Fruit fly (Drosophila melanogaster) whole organism, embryonic: Measurements from ENCODE around the gene CG13404.

Source experiments
- Bdp1 ChIP-seq: fragments of 200-800 bp; sonication (Bioruptor generic); optimal IDR thresholded peaks from 3 replicates; lab custom pipeline; 2016; ENCODE audit warnings: missing biosample characterization, missing genetic modification characterization
- Bgb ChIP-seq: fragments of 200-800 bp; sonication (Bioruptor generic); IDR thresholded peaks from 2 replicates; pipeline ENCODE4 v1.3.6; 2022; ENCODE audit warnings: missing biosample characterization, missing genetic modification characterization; ENCODE audit not compliant: partially characterized antibody
- C15 ChIP-seq: fragments of 200-800 bp; sonication (Bioruptor generic); IDR thresholded peaks from 3 replicates; pipeline ENCODE4 v1.3.6; 2022; ENCODE audit warnings: missing biosample characterization, missing genetic modification characterization
- CG10431 ChIP-seq: fragments of 200-800 bp; sonication (Bioruptor generic); optimal IDR thresholded peaks from 3 replicates; lab custom pipeline; 2018; ENCODE audit warnings: missing biosample characterization, mild to moderate bottlenecking, missing genetic modification characterization
- CG11456 ChIP-seq: fragments of 200-800 bp; sonication (Bioruptor generic); IDR thresholded peaks from 3 replicates; pipeline ENCODE4 v1.3.6; 2022; ENCODE audit warnings: missing biosample characterization, missing genetic modification characterization
- CG11723 ChIP-seq: fragments of 200-800 bp; sonication (Bioruptor generic); optimal IDR thresholded peaks from 2 replicates; lab custom pipeline; 2017; ENCODE audit warnings: missing biosample characterization, mild to moderate bottlenecking, missing genetic modification characterization
- CG13894 ChIP-seq: fragments of 200-800 bp; sonication (Bioruptor generic); optimal IDR thresholded peaks from 3 replicates; lab custom pipeline; 2018; ENCODE audit warnings: missing biosample characterization, mild to moderate bottlenecking, missing genetic modification characterization, moderate library complexity
- CG14667 ChIP-seq: fragments of 200-800 bp; sonication (Bioruptor generic); IDR thresholded peaks from 2 replicates; pipeline ENCODE4 v1.3.6; 2022; ENCODE audit warnings: missing biosample characterization, missing genetic modification characterization
- CG16813 ChIP-seq: fragments of 200-800 bp; sonication (Bioruptor generic); IDR thresholded peaks from 3 replicates; pipeline ENCODE4 v1.3.6; 2022; ENCODE audit warnings: missing biosample characterization, missing genetic modification characterization; ENCODE audit not compliant: partially characterized antibody
- CG16815 ChIP-seq: fragments of 200-800 bp; sonication (Bioruptor generic); optimal IDR thresholded peaks from 3 replicates; lab custom pipeline; 2017; ENCODE audit warnings: missing biosample characterization, mild to moderate bottlenecking, missing genetic modification characterization
- CG17328 ChIP-seq: fragments of 200-800 bp; sonication (Bioruptor generic); IDR thresholded peaks from 2 replicates; pipeline ENCODE4 v1.3.6; 2022; ENCODE audit warnings: missing biosample characterization, missing genetic modification characterization
- CG18619 ChIP-seq: fragments of 200-800 bp; sonication (Bioruptor generic); optimal IDR thresholded peaks from 3 replicates; lab custom pipeline; 2017; ENCODE audit warnings: missing biosample characterization, mild to moderate bottlenecking, missing genetic modification characterization
- CG31365 ChIP-seq: fragments of 200-800 bp; sonication (Bioruptor generic); optimal IDR thresholded peaks from 2 replicates; lab custom pipeline; 2018; ENCODE audit warnings: missing biosample characterization, mild to moderate bottlenecking, missing genetic modification characterization
- CG34422 ChIP-seq: fragments of 200-800 bp; sonication (Bioruptor generic); IDR thresholded peaks from 3 replicates; pipeline ENCODE4 v1.3.6; 2022; ENCODE audit warnings: missing biosample characterization, missing genetic modification characterization
- CG3847 ChIP-seq: fragments of 200-800 bp; sonication (Bioruptor generic); IDR thresholded peaks from 2 replicates; pipeline ENCODE4 v1.3.6; 2022; ENCODE audit warnings: missing biosample characterization, missing genetic modification characterization
- CG4282 ChIP-seq: fragments of 200-800 bp; sonication (Bioruptor generic); optimal IDR thresholded peaks from 2 replicates; lab custom pipeline; 2016; ENCODE audit warnings: missing biosample characterization, missing genetic modification characterization
- CG6689 ChIP-seq: fragments of 200-800 bp; sonication (Bioruptor generic); IDR thresholded peaks from 2 replicates; pipeline ENCODE4 v1.3.6; 2022; ENCODE audit warnings: missing biosample characterization, missing genetic modification characterization
- CG9797 ChIP-seq: fragments of 200-800 bp; sonication (Bioruptor generic); optimal IDR thresholded peaks from 3 replicates; lab custom pipeline; 2018; ENCODE audit warnings: missing biosample characterization, mild to moderate bottlenecking, missing genetic modification characterization
- Camta ChIP-seq: fragments of 200-800 bp; sonication (Bioruptor generic); optimal IDR thresholded peaks from 2 replicates; lab custom pipeline; 2016; ENCODE audit warnings: missing biosample characterization, missing genetic modification characterization
- CoRest ChIP-seq: fragments of 200-800 bp; sonication (Bioruptor generic); optimal IDR thresholded peaks from 3 replicates; lab custom pipeline; 2018; ENCODE audit warnings: missing biosample characterization, mild to moderate bottlenecking, missing genetic modification characterization, moderate library complexity
- H15 ChIP-seq: fragments of 200-800 bp; sonication (Bioruptor generic); IDR thresholded peaks from 3 replicates; pipeline ENCODE4 v1.3.6; 2022; ENCODE audit warnings: missing biosample characterization, missing genetic modification characterization
- Hand ChIP-seq: fragments of 200-800 bp; sonication (Bioruptor generic); optimal IDR thresholded peaks from 2 replicates; lab custom pipeline; 2017; ENCODE audit warnings: mild to moderate bottlenecking, missing biosample characterization, missing genetic modification reagents, missing genetic modification characterization
- Jarid2 ChIP-seq: fragments of 200-800 bp; sonication (Bioruptor generic); optimal IDR thresholded peaks from 3 replicates; lab custom pipeline; 2017; ENCODE audit warnings: mild to moderate bottlenecking, missing biosample characterization, missing genetic modification reagents, missing genetic modification characterization
- Lhr ChIP-seq: fragments of 200-800 bp; sonication (Bioruptor generic); optimal IDR thresholded peaks from 3 replicates; lab custom pipeline; 2017; ENCODE audit warnings: mild to moderate bottlenecking, missing biosample characterization, missing genetic modification reagents, missing genetic modification characterization
- MBD-R2 ChIP-seq: fragments of 200-800 bp; sonication (Bioruptor generic); IDR thresholded peaks from 2 replicates; pipeline ENCODE4 v1.3.6; 2022; ENCODE audit warnings: missing biosample characterization, missing genetic modification characterization
- Myb ChIP-seq: fragments of 200-800 bp; sonication (Bioruptor generic); optimal IDR thresholded peaks from 2 replicates; lab custom pipeline; 2016; ENCODE audit warnings: missing biosample characterization, missing genetic modification characterization
- Poxn ChIP-seq: fragments of 200-800 bp; sonication (Bioruptor generic); IDR thresholded peaks from 2 replicates; pipeline ENCODE4 v1.3.6; 2022; ENCODE audit warnings: missing biosample characterization, missing genetic modification characterization
- Sry-β ChIP-seq: fragments of 200-800 bp; sonication (Bioruptor generic); optimal IDR thresholded peaks from 2 replicates; lab custom pipeline; 2018; ENCODE audit warnings: missing biosample characterization, mild to moderate bottlenecking, missing genetic modification characterization, moderate library complexity
- caup ChIP-seq: fragments of 200-800 bp; sonication (Bioruptor generic); optimal IDR thresholded peaks from 3 replicates; lab custom pipeline; 2017; ENCODE audit warnings: missing biosample characterization, mild to moderate bottlenecking, missing genetic modification characterization, moderate library complexity; ENCODE audit not compliant: severe bottlenecking
- chinmo ChIP-seq: fragments of 200-800 bp; sonication (Bioruptor generic); IDR thresholded peaks from 4 replicates; pipeline ENCODE4 v1.3.6; 2022; ENCODE audit warnings: missing biosample characterization, missing genetic modification characterization; ENCODE audit not compliant: partially characterized antibody
- ems ChIP-seq: fragments of 200-800 bp; sonication (Bioruptor generic); optimal IDR thresholded peaks from 3 replicates; lab custom pipeline; 2016; ENCODE audit warnings: missing biosample characterization, missing genetic modification characterization
- esg ChIP-seq: fragments of 200-800 bp; sonication (Bioruptor generic); conservative IDR thresholded peaks from 2 replicates; pipeline ENCODE4 v1.3.6; 2022; ENCODE audit warnings: missing biosample characterization, missing genetic modification characterization
- gcm ChIP-seq: fragments of 200-800 bp; sonication (Bioruptor generic); optimal IDR thresholded peaks from 2 replicates; lab custom pipeline; 2019; ENCODE audit warnings: missing biosample characterization, mild to moderate bottlenecking, missing genetic modification characterization, moderate library complexity
- her ChIP-seq: fragments of 200-800 bp; sonication (Bioruptor generic); optimal IDR thresholded peaks from 2 replicates; lab custom pipeline; 2016; ENCODE audit warnings: missing biosample characterization, missing genetic modification characterization
- klu ChIP-seq: fragments of 200-800 bp; sonication (Bioruptor generic); IDR thresholded peaks from 2 replicates; pipeline ENCODE4 v1.3.6; 2022; ENCODE audit warnings: missing biosample characterization, missing genetic modification characterization
- luna ChIP-seq: fragments of 200-800 bp; sonication (Bioruptor generic); optimal IDR thresholded peaks from 2 replicates; lab custom pipeline; 2016; ENCODE audit warnings: missing biosample characterization, missing genetic modification characterization
- mld ChIP-seq: fragments of 200-800 bp; sonication (Bioruptor generic); IDR thresholded peaks from 3 replicates; pipeline ENCODE4 v1.3.6; 2022; ENCODE audit warnings: missing biosample characterization, missing genetic modification characterization; ENCODE audit not compliant: partially characterized antibody
- nau ChIP-seq: fragments of 200-800 bp; sonication (Bioruptor generic); optimal IDR thresholded peaks from 3 replicates; lab custom pipeline; 2017; ENCODE audit warnings: missing biosample characterization, mild to moderate bottlenecking, missing genetic modification characterization, missing genetic modification reagents
- pan ChIP-seq, 4 experiments: fragments of >200 bp in 3 of 4; fragments of 200-800 bp in 1 of 4; sonication (Bioruptor generic) in 1 of 4; optimal IDR thresholded peaks in 3 of 4; IDR thresholded peaks in 1 of 4; 2 replicates each; pipeline versions ENCODE4 v1.3.6 to Lab custom; 2017 to 2022; ENCODE audit warnings: missing biosample characterization in 2 of 4, missing genetic modification characterization in 2 of 4, mixed read lengths in 1 of 4
- pb ChIP-seq: fragments of 200-800 bp; sonication (Bioruptor generic); optimal IDR thresholded peaks from 3 replicates; lab custom pipeline; 2016; ENCODE audit warnings: missing biosample characterization, missing genetic modification characterization
- prd ChIP-seq, 3 experiments: fragments of >200 bp in 2 of 3; fragments of 200-800 bp in 1 of 3; sonication (Bioruptor generic) in 1 of 3; optimal IDR thresholded peaks in 2 of 3; IDR thresholded peaks in 1 of 3; 2 replicates in 2 of 3; 3 replicates in 1 of 3; pipeline versions ENCODE4 v1.3.6 to Lab custom; 2017 to 2022; ENCODE audit warnings: missing biosample characterization in 1 of 3, missing genetic modification characterization in 1 of 3
- shn ChIP-seq: fragments of 200-800 bp; sonication (Bioruptor generic); optimal IDR thresholded peaks from 3 replicates; lab custom pipeline; 2016; ENCODE audit warnings: missing biosample characterization, missing genetic modification characterization
- sisA ChIP-seq: fragments of 200-800 bp; sonication (Bioruptor generic); IDR thresholded peaks from 2 replicates; pipeline ENCODE4 v1.3.6; 2022; ENCODE audit warnings: missing biosample characterization, missing genetic modification characterization
- slbo ChIP-seq: fragments of 200-800 bp; sonication (Bioruptor generic); IDR thresholded peaks from 2 replicates; pipeline ENCODE4 v1.3.6; 2022; ENCODE audit warnings: missing biosample characterization, missing genetic modification characterization
- tup ChIP-seq: fragments of 200-800 bp; sonication (Bioruptor generic); optimal IDR thresholded peaks from 2 replicates; lab custom pipeline; 2016; ENCODE audit warnings: missing biosample characterization, mild to moderate bottlenecking, missing genetic modification characterization, moderate library complexity
- unc-4 ChIP-seq: fragments of 200-800 bp; sonication (Bioruptor generic); IDR thresholded peaks from 2 replicates; pipeline ENCODE4 v1.3.6; 2022; ENCODE audit warnings: missing biosample characterization, missing genetic modification characterization; ENCODE audit not compliant: partially characterized antibody
- wek ChIP-seq: fragments of 200-800 bp; sonication (Bioruptor generic); optimal IDR thresholded peaks from 3 replicates; lab custom pipeline; 2018; ENCODE audit warnings: missing biosample characterization, mild to moderate bottlenecking, missing genetic modification characterization, moderate library complexity
- wor ChIP-seq: fragments of 200-800 bp; sonication (Bioruptor generic); IDR thresholded peaks from 2 replicates; pipeline ENCODE4 v1.3.6; 2022; ENCODE audit warnings: missing biosample characterization, missing genetic modification characterization

The CG13404 gene

dm6 chrX:14242941-14243736 lies 22.9 kb downstream of the CG13404 start, which contains the start of gene CG32599 (continued):
- TF ChIP-seq slbo (GFP tag; lab: Robert Waterston, UW) = peak; percentile 59
- TF ChIP-seq H15 = no peak
- no peak for TF ChIP-seq C15 (GFP tag; lab: Robert Waterston, UW)
- peak; percentile 62 for TF ChIP-seq CG6689 (GFP tag; lab: Robert Waterston, UW)
- no peak for TF ChIP-seq Jarid2 (GFP tag; lab: Kevin White, UChicago)
- no peak for TF ChIP-seq Lhr (GFP tag; lab: Kevin White, UChicago)
- no peak for TF ChIP-seq Camta (GFP tag; lab: Kevin White, UChicago)
- TF ChIP-seq gcm (GFP tag; lab: Kevin White, UChicago) = no peak
- TF ChIP-seq CG4282 (GFP tag; lab: Kevin White, UChicago) = no peak
- TF ChIP-seq pan (optimal IDR thresholded peaks at IDR 0.05; lab: Kevin White, UChicago) = no peak
- TF ChIP-seq pan (GFP tag; optimal IDR thresholded peaks at IDR 0.05 in 1 of 2, IDR thresholded peaks at IDR 0.05 in 1 of 2) = peak in 1 of 2 experiments; percentile 77
- no peak for TF ChIP-seq Hand (GFP tag; lab: Kevin White, UChicago)
- no peak for TF ChIP-seq prd (optimal IDR thresholded peaks at IDR 0.05; lab: Kevin White, UChicago)
- TF ChIP-seq prd (GFP tag; IDR thresholded peaks at IDR 0.05; lab: Robert Waterston, UW) = peak; percentile 67; the same call in 2 of the 3 replicates
- TF ChIP-seq wek (GFP tag; lab: Kevin White, UChicago) = peak; percentile 89
- TF ChIP-seq tup (GFP tag; lab: Kevin White, UChicago) = no peak
- no peak for TF ChIP-seq luna
- peak; percentile 51 for TF ChIP-seq Myb (GFP tag; lab: Kevin White, UChicago)
- TF ChIP-seq wor (GFP tag; lab: Robert Waterston, UW) = no peak
- no peak for TF ChIP-seq CG31365 (tag; lab: Kevin White, UChicago)
- no peak for TF ChIP-seq CG13894 (tag; lab: Kevin White, UChicago)
- TF ChIP-seq CG9797 (GFP tag; lab: Kevin White, UChicago) = no peak
- no peak for TF ChIP-seq Sry-β (GFP tag; lab: Kevin White, UChicago)
- TF ChIP-seq CG18619 = no peak
- no peak for TF ChIP-seq Poxn (GFP tag; lab: Robert Waterston, UW)
- TF ChIP-seq caup = no peak
- peak; percentile 47; the same call in 1 of the 2 replicates for TF ChIP-seq CG17328 (GFP tag; lab: Robert Waterston, UW)
- TF ChIP-seq CG11456 (GFP tag; lab: Robert Waterston, UW) = no peak
- TF ChIP-seq her (GFP tag; lab: Kevin White, UChicago) = no peak
- TF ChIP-seq CG10431 (GFP tag; lab: Kevin White, UChicago) = no peak
- no peak for TF ChIP-seq ems (GFP tag; lab: Kevin White, UChicago)
- no peak for TF ChIP-seq CG11723 (GFP tag; lab: Kevin White, UChicago)
- TF ChIP-seq Bdp1 (GFP tag; lab: Kevin White, UChicago) = no peak
- TF ChIP-seq CG16813 = peak; percentile 62
- 0 out of 3 replicates have a peak, but pooled peaks have one; percentile 7 for TF ChIP-seq CG34422 (GFP tag; lab: Robert Waterston, UW)
- TF ChIP-seq MBD-R2 (GFP tag; lab: Robert Waterston, UW) = no peak
- TF ChIP-seq CG3847 (GFP tag; lab: Robert Waterston, UW) = no peak
- TF ChIP-seq klu (GFP tag; lab: Robert Waterston, UW) = no peak
- TF ChIP-seq CG16815 = no peak
- TF ChIP-seq sisA (GFP tag; lab: Robert Waterston, UW) = no peak
- TF ChIP-seq CG14667 (GFP tag; lab: Robert Waterston, UW) = no peak
- TF ChIP-seq pb (GFP tag; lab: Kevin White, UChicago) = no peak
- no peak for TF ChIP-seq esg (GFP tag; lab: Robert Waterston, UW)
- TF ChIP-seq chinmo (GFP tag; lab: Robert Waterston, UW) = 0 out of 4 replicates have a peak, but pooled peaks have one; percentile 44
- TF ChIP-seq nau (GFP tag; lab: Kevin White, UChicago) = no peak
- TF ChIP-seq unc-4 (GFP tag; lab: Robert Waterston, UW) = peak; percentile 63
- peak; percentile 55 for TF ChIP-seq CoRest (tag; lab: Kevin White, UChicago)
- peak; percentile 63 for TF ChIP-seq Bgb (GFP tag; lab: Robert Waterston, UW)
- peak; percentile 50; the same call in 1 of the 3 replicates for TF ChIP-seq mld (GFP tag; lab: Robert Waterston, UW)
- TF ChIP-seq shn (GFP tag; lab: Kevin White, UChicago) = no peak
